Worm (Caenorhabditis elegans): ENCODE data around the gene Y55F3BR.2.

ce11 chrIV:833517-833916 is 25.2 kb upstream of the Y55F3BR.2 start:
- TF ChIP-seq ceh-13 (GFP tag; optimal IDR thresholded peaks at IDR 0.05), result no peak
- no peak for TF ChIP-seq aly-1 (tag; optimal IDR thresholded peaks at IDR 0.05)
- TF ChIP-seq ama-1 (optimal IDR thresholded peaks at IDR 0.05), result no peak
- TF ChIP-seq pes-1 (GFP tag; IDR thresholded peaks at IDR 0.05), result no peak
- TF ChIP-seq tra-4 (tag; optimal IDR thresholded peaks at IDR 0.05), result no peak
- no peak for TF ChIP-seq tbx-11 (GFP tag; IDR thresholded peaks at IDR 0.05)
- TF ChIP-seq scrt-1 (GFP tag; IDR thresholded peaks at IDR 0.05), result no peak
- TF ChIP-seq B0310.2 (tag; optimal IDR thresholded peaks at IDR 0.05), result no peak
- TF ChIP-seq F13C5.2 (tag; optimal IDR thresholded peaks at IDR 0.05), result no peak
- no peak for TF ChIP-seq hnd-1 (tag; optimal IDR thresholded peaks at IDR 0.05)
- no peak for TF ChIP-seq sea-1 (GFP tag; conservative IDR thresholded peaks at IDR 0.05)
- TF ChIP-seq hmbx-1 (tag; optimal IDR thresholded peaks at IDR 0.05), result no peak

Measured in whole organism, early embryonic.